Worm (Caenorhabditis elegans) whole organism, L4 larva: ENCODE results near the gene C24H11.5.

Experiments used
- D1046.2 ChIP-seq: fragments of 200-800 bp; sonication (Bioruptor generic); IDR thresholded peaks from 2 replicates; pipeline ENCODE4 v1.3.6; 2022; ENCODE audit warnings: missing genetic modification characterization, missing compliant biosample characterization
- F44E2.7 ChIP-seq: fragments of 200-800 bp; sonication (Bioruptor generic); IDR thresholded peaks from 2 replicates; pipeline ENCODE4 v2.1.2; 2022; ENCODE audit warnings: missing genetic modification characterization, missing compliant biosample characterization
- T20F7.1 ChIP-seq: fragments of 200-800 bp; sonication (Bioruptor generic); optimal IDR thresholded peaks from 2 replicates; lab custom pipeline; 2018; ENCODE audit warnings: mild to moderate bottlenecking, missing genetic modification characterization, missing compliant biosample characterization
- T26A8.4 ChIP-seq: fragments of 200-800 bp; sonication (Bioruptor generic); IDR thresholded peaks from 2 replicates; pipeline ENCODE4 v1.3.6; 2022; ENCODE audit warnings: missing genetic modification characterization, missing compliant biosample characterization
- Y105C5A.15 ChIP-seq: fragments of 200-800 bp; sonication (Bioruptor generic); IDR thresholded peaks from 2 replicates; pipeline ENCODE4 v1.3.6; 2022; ENCODE audit warnings: missing genetic modification characterization, missing compliant biosample characterization
- ZK337.2 ChIP-seq: fragments of 200-800 bp; sonication (Bioruptor generic); IDR thresholded peaks from 2 replicates; pipeline ENCODE4 v1.3.6; 2022; ENCODE audit warnings: missing genetic modification reagents, missing genetic modification characterization, missing compliant biosample characterization
- aly-2 ChIP-seq: sonication (generic microtip); optimal IDR thresholded peaks from 2 replicates; lab custom pipeline; 2018; ENCODE audit warnings: missing biosample characterization, missing genetic modification characterization
- ama-1 ChIP-seq: fragments of 150-350 bp; optimal IDR thresholded peaks from 2 replicates; lab custom pipeline; 2014; ENCODE audit warnings: inconsistent platforms, mixed read lengths
- attf-4 ChIP-seq: sonication (generic microtip); optimal IDR thresholded peaks from 3 replicates; lab custom pipeline; 2017; ENCODE audit warnings: missing biosample characterization, missing genetic modification characterization
- ceh-20 ChIP-seq: fragments of 200-800 bp; sonication (Bioruptor generic); IDR thresholded peaks from 2 replicates; pipeline ENCODE4 v1.3.6; 2022; ENCODE audit warnings: missing genetic modification reagents, missing genetic modification characterization, missing compliant biosample characterization
- ceh-28 ChIP-seq: fragments of 150-350 bp; optimal IDR thresholded peaks from 2 replicates; lab custom pipeline; 2014; ENCODE audit warnings: missing biosample characterization, missing genetic modification reagents, missing genetic modification characterization
- ceh-32 ChIP-seq: sonication (generic microtip); optimal IDR thresholded peaks from 2 replicates; lab custom pipeline; 2016; ENCODE audit warnings: mild to moderate bottlenecking, missing genetic modification characterization, missing compliant biosample characterization; ENCODE audit not compliant: poor library complexity
- ceh-82 ChIP-seq: sonication (generic microtip); optimal IDR thresholded peaks from 2 replicates; lab custom pipeline; 2017; ENCODE audit warnings: missing biosample characterization, missing genetic modification characterization
- cey-2 ChIP-seq: sonication (generic microtip); optimal IDR thresholded peaks from 3 replicates; lab custom pipeline; 2017; ENCODE audit warnings: missing genetic modification characterization, mild to moderate bottlenecking, missing compliant biosample characterization, antibody characterized with exemption, borderline replicate concordance; ENCODE audit not compliant: insufficient read depth
- daf-19 ChIP-seq: fragments of 200-800 bp; sonication (Bioruptor generic); conservative IDR thresholded peaks from 2 replicates; pipeline ENCODE4 v1.3.6; 2022; ENCODE audit warnings: missing genetic modification characterization, missing compliant biosample characterization
- daf-8 ChIP-seq: fragments of 200-800 bp; sonication (Bioruptor generic); IDR thresholded peaks from 2 replicates; pipeline ENCODE4 v1.3.6; 2022; ENCODE audit warnings: missing genetic modification characterization, missing compliant biosample characterization
- dmd-8 ChIP-seq: fragments of 200-800 bp; sonication (Bioruptor generic); IDR thresholded peaks from 2 replicates; pipeline ENCODE4 v1.3.6; 2022; ENCODE audit warnings: missing genetic modification characterization, missing compliant biosample characterization
- dmd-9 ChIP-seq: fragments of 200-800 bp; sonication (Bioruptor generic); IDR thresholded peaks from 2 replicates; pipeline ENCODE4 v1.3.6; 2022; ENCODE audit warnings: missing genetic modification reagents, missing genetic modification characterization, missing compliant biosample characterization
- dpl-1 ChIP-seq: fragments of 150-350 bp; optimal IDR thresholded peaks from 2 replicates; lab custom pipeline; 2014; ENCODE audit warnings: missing biosample characterization, missing genetic modification reagents, missing genetic modification characterization
- dve-1 ChIP-seq: sonication (generic microtip); optimal IDR thresholded peaks from 2 replicates; lab custom pipeline; 2017; ENCODE audit warnings: antibody characterized with exemption, mild to moderate bottlenecking, missing genetic modification characterization, missing compliant biosample characterization; ENCODE audit not compliant: insufficient read depth
- fkh-10 ChIP-seq: fragments of 150-350 bp; optimal IDR thresholded peaks from 2 replicates; lab custom pipeline; 2014; ENCODE audit warnings: missing biosample characterization, missing genetic modification reagents, missing genetic modification characterization
- gei-8 ChIP-seq: fragments of 200-800 bp; sonication (Bioruptor generic); optimal IDR thresholded peaks from 2 replicates; lab custom pipeline; 2018; ENCODE audit warnings: mild to moderate bottlenecking, missing genetic modification characterization, missing compliant biosample characterization
- hlh-11 ChIP-seq: fragments of 200-800 bp; sonication (Bioruptor generic); optimal IDR thresholded peaks from 2 replicates; lab custom pipeline; 2018; ENCODE audit warnings: mild to moderate bottlenecking, missing genetic modification characterization, missing compliant biosample characterization
- hlh-30 ChIP-seq: sonication (generic microtip); optimal IDR thresholded peaks from 2 replicates; lab custom pipeline; 2017; ENCODE audit warnings: antibody characterized with exemption, mild to moderate bottlenecking, missing genetic modification characterization, missing compliant biosample characterization; ENCODE audit not compliant: insufficient read depth
- jun-1 ChIP-seq: fragments of 150-350 bp; optimal IDR thresholded peaks from 2 replicates; lab custom pipeline; 2014; ENCODE audit warnings: missing biosample characterization, missing genetic modification reagents, missing genetic modification characterization
- lin-15B ChIP-seq: fragments of 150-350 bp; sonication (generic microtip); optimal IDR thresholded peaks from 3 replicates; lab custom pipeline; 2014; ENCODE audit warnings: missing biosample characterization, missing genetic modification characterization
- lin-29 ChIP-seq: fragments of 200-800 bp; sonication (Bioruptor generic); IDR thresholded peaks from 2 replicates; pipeline ENCODE4 v1.3.6; 2022; ENCODE audit warnings: missing genetic modification reagents, missing genetic modification characterization, missing compliant biosample characterization
- lin-38 ChIP-seq: fragments of 200-800 bp; sonication (Bioruptor generic); IDR thresholded peaks from 2 replicates; pipeline ENCODE4 v1.3.6; 2022; ENCODE audit warnings: missing genetic modification reagents, missing genetic modification characterization, missing compliant biosample characterization
- lin-39 ChIP-seq: fragments of 150-350 bp; optimal IDR thresholded peaks from 2 replicates; lab custom pipeline; 2014; ENCODE audit warnings: missing biosample characterization, missing genetic modification reagents, missing genetic modification characterization
- lsy-2 ChIP-seq, 2 experiments: fragments of 150-350 bp in 1 of 2; sonication (generic microtip) in 1 of 2; optimal IDR thresholded peaks; 2 replicates each; lab custom pipeline; 2014 to 2017; ENCODE audit warnings: missing biosample characterization in 2 of 2, missing genetic modification characterization in 2 of 2
- mes-2 ChIP-seq: sonication (generic microtip); optimal IDR thresholded peaks from 2 replicates; lab custom pipeline; 2016; ENCODE audit warnings: missing genotype, mild to moderate bottlenecking, missing genetic modification characterization, missing compliant biosample characterization; ENCODE audit not compliant: poor library complexity, severe bottlenecking
- nhr-102 ChIP-seq: sonication (generic microtip); optimal IDR thresholded peaks from 2 replicates; lab custom pipeline; 2016; ENCODE audit warnings: mild to moderate bottlenecking, missing genetic modification characterization, moderate library complexity, missing compliant biosample characterization
- nhr-11 ChIP-seq: fragments of 150-350 bp; optimal IDR thresholded peaks from 2 replicates; lab custom pipeline; 2014; ENCODE audit warnings: missing biosample characterization, missing genetic modification characterization
- nhr-111 ChIP-seq: fragments of 200-800 bp; sonication (Bioruptor generic); optimal IDR thresholded peaks from 2 replicates; lab custom pipeline; 2018; ENCODE audit warnings: mild to moderate bottlenecking, missing genetic modification characterization, missing compliant biosample characterization
- nhr-25 ChIP-seq: sonication (generic microtip); optimal IDR thresholded peaks from 2 replicates; lab custom pipeline; 2017; ENCODE audit warnings: missing genetic modification characterization, mild to moderate bottlenecking, missing compliant biosample characterization, antibody characterized with exemption, moderate library complexity, borderline replicate concordance; ENCODE audit not compliant: insufficient read depth
- nhr-48 ChIP-seq: sonication (generic microtip); optimal IDR thresholded peaks from 2 replicates; lab custom pipeline; 2016; ENCODE audit warnings: mild to moderate bottlenecking, missing genetic modification characterization, missing compliant biosample characterization
- nhr-76 ChIP-seq: fragments of 150-350 bp; optimal IDR thresholded peaks from 2 replicates; lab custom pipeline; 2014; ENCODE audit warnings: missing biosample characterization, missing genetic modification characterization
- pha-4 ChIP-seq, 2 experiments: fragments of 150-350 bp in 1 of 2; fragments of 200-800 bp in 1 of 2; sonication (Bioruptor generic) in 1 of 2; IDR thresholded peaks in 1 of 2; optimal IDR thresholded peaks in 1 of 2; 2 replicates each; pipeline versions ENCODE4 v1.3.6 to Lab custom; 2014 to 2022; ENCODE audit warnings: missing genetic modification characterization in 2 of 2, missing genetic modification reagents in 2 of 2, missing biosample characterization in 1 of 2, missing compliant biosample characterization in 1 of 2
- php-3 ChIP-seq: fragments of 200-800 bp; sonication (Bioruptor generic); IDR thresholded peaks from 2 replicates; pipeline ENCODE4 v1.3.6; 2022; ENCODE audit warnings: missing genetic modification reagents, missing genetic modification characterization, missing compliant biosample characterization
- pqm-1 ChIP-seq: sonication (generic microtip); optimal IDR thresholded peaks from 2 replicates; lab custom pipeline; 2017; ENCODE audit warnings: missing biosample characterization, missing genetic modification characterization
- saeg-2 ChIP-seq: fragments of 200-800 bp; sonication (Bioruptor generic); IDR thresholded peaks from 2 replicates; pipeline ENCODE4 v1.3.6; 2022; ENCODE audit warnings: missing genetic modification reagents, missing genetic modification characterization, missing compliant biosample characterization
- set-16 ChIP-seq: fragments of 200-800 bp; sonication (Bioruptor generic); IDR thresholded peaks from 2 replicates; pipeline ENCODE4 v1.3.6; 2022; ENCODE audit warnings: missing genetic modification reagents, missing genetic modification characterization, missing compliant biosample characterization
- spr-3 ChIP-seq: fragments of 200-800 bp; sonication (Bioruptor generic); optimal IDR thresholded peaks from 2 replicates; lab custom pipeline; 2018; ENCODE audit warnings: mild to moderate bottlenecking, missing genetic modification characterization, missing compliant biosample characterization
- tra-1 ChIP-seq: fragments of 200-800 bp; sonication (Bioruptor generic); IDR thresholded peaks from 2 replicates; pipeline ENCODE4 v1.3.6; 2022; ENCODE audit warnings: missing genetic modification reagents, missing genetic modification characterization, missing compliant biosample characterization
- unc-130 ChIP-seq: sonication (generic microtip); optimal IDR thresholded peaks from 2 replicates; lab custom pipeline; 2016; ENCODE audit warnings: missing genetic modification reagents, missing genetic modification characterization, missing compliant biosample characterization
- unc-39 ChIP-seq: sonication (generic microtip); optimal IDR thresholded peaks from 2 replicates; lab custom pipeline; 2017; ENCODE audit warnings: missing biosample characterization, missing genetic modification characterization
- unc-62 ChIP-seq, 3 experiments: fragments of 150-350 bp in 1 of 3; sonication (generic microtip); optimal IDR thresholded peaks in 2 of 3; peaks in 1 of 3; 1 replicate in 1 of 3; 2 replicates in 2 of 3; lab custom pipeline; 2014 to 2017; ENCODE audit warnings: missing biosample characterization in 3 of 3, missing genetic modification characterization in 3 of 3, missing genetic modification reagents in 3 of 3, missing genotype in 1 of 3
- vab-7 ChIP-seq: fragments of 200-800 bp; sonication (Bioruptor generic); IDR thresholded peaks from 2 replicates; pipeline ENCODE4 v1.3.6; 2022; ENCODE audit warnings: missing genetic modification reagents, missing genetic modification characterization, missing compliant biosample characterization
- ztf-7 ChIP-seq: fragments of 150-350 bp; optimal IDR thresholded peaks from 2 replicates; lab custom pipeline; 2014; ENCODE audit warnings: missing biosample characterization, missing genetic modification characterization

The C24H11.5 gene

DNA sequence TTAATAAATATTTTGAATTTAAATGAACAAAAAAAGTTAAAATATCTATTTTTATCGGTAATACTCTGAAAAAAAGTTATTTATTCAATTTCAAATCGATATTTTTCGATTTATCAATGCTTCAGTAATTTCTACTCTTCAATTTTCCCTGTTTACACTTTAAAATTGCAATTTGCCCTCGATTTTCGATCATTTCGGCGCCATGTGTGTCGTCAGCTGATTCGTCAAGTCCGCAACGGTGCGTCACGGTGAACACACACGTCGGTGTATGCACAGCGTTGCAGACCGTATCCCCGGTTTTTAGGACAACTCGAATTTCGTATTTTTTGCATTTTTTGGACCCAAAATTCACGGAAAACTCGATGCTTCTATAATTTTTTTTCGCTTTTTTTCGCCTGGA lies 43.2 kb downstream of the C24H11.5 start, which contains the start of gene C18D11.3 (continued):
- TF ChIP-seq set-16 (no peak), ceh-20 (GFP tag; lab: Robert Waterston, UW) (0 out of 2 replicates have a peak, but pooled peaks have one; percentile 39), nhr-111 (GFP tag; lab: Kevin White, UChicago) (no peak), fkh-10 (GFP tag; lab: Kevin White, UChicago) (peak; percentile 27), pqm-1 (tag; lab: Kevin White, UChicago) (no peak), saeg-2 (GFP tag; lab: Robert Waterston, UW) (no peak), unc-39 (no peak), nhr-102 (peak; percentile 29), dpl-1 (GFP tag; lab: Kevin White, UChicago) (peak; percentile 77), attf-4 (tag; lab: Kevin White, UChicago) (no peak), lin-39 (tag; lab: Kevin White, UChicago) (no peak), ZK337.2 (0 out of 2 replicates have a peak, but pooled peaks have one; percentile 29), unc-62 (GFP tag; optimal IDR thresholded peaks at IDR 0.05 in 1 of 2; lab: Kevin White, UChicago) (peak in 1 of 2 experiments; percentile 97), unc-62 (tag; optimal IDR thresholded peaks at IDR 0.05; lab: Kevin White, UChicago) (no peak), nhr-25 (tag; lab: Kevin White, UChicago) (peak; percentile 15), hlh-11 (tag; lab: Kevin White, UChicago) (peak; percentile 99), lin-15B (tag; lab: Kevin White, UChicago) (no peak), tra-1 (GFP tag; lab: Robert Waterston, UW) (peak; percentile 55; the same call in 1 of the 2 replicates), nhr-76 (no peak), daf-19 (no peak), ceh-82 (no peak), daf-8 (GFP tag; lab: Robert Waterston, UW) (no peak), nhr-48 (no peak), T20F7.1 (GFP tag; lab: Kevin White, UChicago) (no peak), dmd-9 (GFP tag; lab: Robert Waterston, UW) (0 out of 2 replicates have a peak, but pooled peaks have one; percentile 48), F44E2.7 (no peak), pha-4 (GFP tag; IDR thresholded peaks at IDR 0.05; lab: Robert Waterston, UW) (peak; percentile 13; the same call in 1 of the 2 replicates), pha-4 (tag; optimal IDR thresholded peaks at IDR 0.05; lab: Kevin White, UChicago) (peak; percentile 21), hlh-30 (tag; lab: Kevin White, UChicago) (peak; percentile 99), ceh-32 (tag; lab: Kevin White, UChicago) (no peak), lin-29 (0 out of 2 replicates have a peak, but pooled peaks have one; percentile 48), aly-2 (tag; lab: Kevin White, UChicago) (no peak), D1046.2 (GFP tag; lab: Robert Waterston, UW) (no peak), gei-8 (GFP tag; lab: Kevin White, UChicago) (no peak), ceh-28 (tag; lab: Kevin White, UChicago) (no peak), vab-7 (GFP tag; lab: Robert Waterston, UW) (peak; percentile 69), dve-1 (peak; percentile 88), spr-3 (GFP tag; lab: Kevin White, UChicago) (no peak), Y105C5A.15 (no peak), nhr-11 (tag; lab: Kevin White, UChicago) (peak; percentile 83), ztf-7 (tag; lab: Kevin White, UChicago) (peak; percentile 56), php-3 (GFP tag; lab: Robert Waterston, UW) (peak; percentile 57; the same call in 1 of the 2 replicates), lsy-2 (tag; optimal IDR thresholded peaks at IDR 0.05; lab: Kevin White, UChicago) (peak; percentile 87 to 98), T26A8.4 (GFP tag; lab: Robert Waterston, UW) (peak; percentile 63), jun-1 (no peak), lin-38 (GFP tag; lab: Robert Waterston, UW) (peak; percentile 83), ama-1 (lab: Kevin White, UChicago) (peak; percentile 20), cey-2 (no peak), unc-130 (GFP tag; lab: Kevin White, UChicago) (peak; percentile 36), dmd-8 (GFP tag; lab: Robert Waterston, UW) (no peak), mes-2 (tag; lab: Kevin White, UChicago) (peak; percentile 86)
